Worm (Caenorhabditis elegans) whole organism, L3 larva: ENCODE results near the gene F18A12.7.

Experiments used
- ZK546.5 ChIP-seq: sonication (generic microtip); optimal IDR thresholded peaks from 2 replicates; lab custom pipeline; 2017; ENCODE audit warnings: missing biosample characterization, missing genetic modification characterization
- aly-2 ChIP-seq: fragments of 150-350 bp; optimal IDR thresholded peaks from 2 replicates; lab custom pipeline; 2014; ENCODE audit warnings: missing biosample characterization, missing genetic modification characterization
- ceh-16 ChIP-seq: sonication (generic microtip); optimal IDR thresholded peaks from 2 replicates; lab custom pipeline; 2017; ENCODE audit warnings: missing biosample characterization, missing genetic modification characterization
- ceh-28 ChIP-seq: fragments of 150-350 bp; optimal IDR thresholded peaks from 2 replicates; lab custom pipeline; 2014; ENCODE audit warnings: missing biosample characterization, missing genetic modification reagents, missing genetic modification characterization
- ceh-82 ChIP-seq: fragments of 150-350 bp; optimal IDR thresholded peaks from 2 replicates; lab custom pipeline; 2014; ENCODE audit warnings: missing biosample characterization, missing genetic modification characterization
- ceh-9 ChIP-seq: sonication (generic microtip); optimal IDR thresholded peaks from 2 replicates; lab custom pipeline; 2018; ENCODE audit warnings: missing biosample characterization, missing genetic modification characterization
- daf-12 ChIP-seq: fragments of 150-350 bp; optimal IDR thresholded peaks from 2 replicates; lab custom pipeline; 2014; ENCODE audit warnings: missing biosample characterization, missing genetic modification reagents, missing genetic modification characterization
- egl-27 ChIP-seq: sonication (generic microtip); optimal IDR thresholded peaks from 4 replicates; lab custom pipeline; 2017; ENCODE audit warnings: missing biosample characterization, missing genetic modification reagents, missing genetic modification characterization
- egl-5 ChIP-seq: fragments of 150-350 bp; optimal IDR thresholded peaks from 2 replicates; lab custom pipeline; 2017; ENCODE audit warnings: missing biosample characterization, missing genetic modification reagents, missing genetic modification characterization, inconsistent platforms
- elt-1 ChIP-seq: fragments of 150-350 bp; optimal IDR thresholded peaks from 2 replicates; lab custom pipeline; 2014; ENCODE audit warnings: missing biosample characterization, missing genetic modification characterization
- elt-3 ChIP-seq, 3 experiments: fragments of 150-350 bp in 1 of 3; sonication (generic microtip) in 2 of 3; optimal IDR thresholded peaks; 2 replicates in 2 of 3; 4 replicates in 1 of 3; lab custom pipeline; 2014 to 2017; ENCODE audit warnings: missing biosample characterization in 3 of 3, missing genetic modification characterization in 3 of 3
- fkh-10 ChIP-seq: sonication (generic microtip); optimal IDR thresholded peaks from 2 replicates; lab custom pipeline; 2017; ENCODE audit warnings: missing biosample characterization, missing genetic modification reagents, missing genetic modification characterization
- fos-1 ChIP-seq: fragments of 150-350 bp; optimal IDR thresholded peaks from 2 replicates; lab custom pipeline; 2014; ENCODE audit warnings: missing biosample characterization, missing genetic modification characterization
- hmg-11 ChIP-seq: sonication (generic microtip); optimal IDR thresholded peaks from 2 replicates; lab custom pipeline; 2016; ENCODE audit warnings: missing genetic modification characterization, missing compliant biosample characterization
- jun-1 ChIP-seq: fragments of 150-350 bp; optimal IDR thresholded peaks from 2 replicates; lab custom pipeline; 2014; ENCODE audit warnings: missing biosample characterization, missing genetic modification reagents, missing genetic modification characterization
- lin-15B ChIP-seq: fragments of 150-350 bp; optimal IDR thresholded peaks from 2 replicates; lab custom pipeline; 2014; ENCODE audit warnings: missing biosample characterization, missing genetic modification characterization
- lin-39 ChIP-seq: fragments of 150-350 bp; optimal IDR thresholded peaks from 2 replicates; lab custom pipeline; 2018; ENCODE audit warnings: missing biosample characterization, missing genetic modification reagents, missing genetic modification characterization
- lsy-12 ChIP-seq: sonication (generic microtip); optimal IDR thresholded peaks from 2 replicates; lab custom pipeline; 2016; ENCODE audit warnings: mild to moderate bottlenecking, missing genetic modification characterization, missing compliant biosample characterization
- mdl-1 ChIP-seq: fragments of 150-350 bp; optimal IDR thresholded peaks from 2 replicates; lab custom pipeline; 2014; ENCODE audit warnings: missing biosample characterization, missing genetic modification characterization
- nfya-1 ChIP-seq: sonication (generic microtip); optimal IDR thresholded peaks from 2 replicates; lab custom pipeline; 2017; ENCODE audit warnings: missing genetic modification characterization, mild to moderate bottlenecking, missing compliant biosample characterization, antibody characterized with exemption, moderate library complexity; ENCODE audit not compliant: insufficient read depth
- nhr-11 ChIP-seq: fragments of 150-350 bp; optimal IDR thresholded peaks from 2 replicates; lab custom pipeline; 2014; ENCODE audit warnings: missing biosample characterization, missing genetic modification characterization
- nhr-23 ChIP-seq: fragments of 150-350 bp; optimal IDR thresholded peaks from 2 replicates; lab custom pipeline; 2014; ENCODE audit warnings: missing biosample characterization, missing genetic modification reagents, missing genetic modification characterization
- nhr-237 ChIP-seq: fragments of 150-350 bp; optimal IDR thresholded peaks from 2 replicates; lab custom pipeline; 2014; ENCODE audit warnings: missing biosample characterization, missing genetic modification characterization
- nhr-28 ChIP-seq: fragments of 150-350 bp; optimal IDR thresholded peaks from 2 replicates; lab custom pipeline; 2014; ENCODE audit warnings: missing biosample characterization, missing genetic modification characterization
- nhr-43 ChIP-seq: sonication (generic microtip); optimal IDR thresholded peaks from 2 replicates; lab custom pipeline; 2016; ENCODE audit warnings: mild to moderate bottlenecking, missing genetic modification characterization, missing compliant biosample characterization; ENCODE audit not compliant: poor library complexity, severe bottlenecking
- nhr-67 ChIP-seq: fragments of 150-350 bp; optimal IDR thresholded peaks from 2 replicates; lab custom pipeline; 2014; ENCODE audit warnings: missing biosample characterization, missing genetic modification characterization
- nhr-76 ChIP-seq: fragments of 150-350 bp; sonication (generic microtip); optimal IDR thresholded peaks from 5 replicates; lab custom pipeline; 2014; ENCODE audit warnings: missing biosample characterization, missing genetic modification characterization
- nhr-77 ChIP-seq: fragments of 150-350 bp; optimal IDR thresholded peaks from 2 replicates; lab custom pipeline; 2014; ENCODE audit warnings: missing biosample characterization, missing genetic modification characterization
- pha-4 ChIP-seq: fragments of 150-350 bp; optimal IDR thresholded peaks from 2 replicates; lab custom pipeline; 2014; ENCODE audit warnings: missing biosample characterization, missing genetic modification reagents, missing genetic modification characterization
- pqm-1 ChIP-seq: fragments of 150-350 bp; optimal IDR thresholded peaks from 2 replicates; lab custom pipeline; 2017; ENCODE audit warnings: missing biosample characterization, missing genetic modification characterization, inconsistent platforms
- skn-1 ChIP-seq: fragments of 150-350 bp; optimal IDR thresholded peaks from 2 replicates; lab custom pipeline; 2014; ENCODE audit warnings: missing biosample characterization, missing genetic modification characterization
- snpc-4 ChIP-seq: fragments of 150-350 bp; optimal IDR thresholded peaks from 2 replicates; lab custom pipeline; 2014; ENCODE audit warnings: missing biosample characterization, missing genetic modification characterization
- unc-39 ChIP-seq: sonication (generic microtip); optimal IDR thresholded peaks from 4 replicates; lab custom pipeline; 2017; ENCODE audit warnings: missing biosample characterization, missing genetic modification characterization
- unc-62 ChIP-seq: fragments of 150-350 bp; sonication (generic microtip); optimal IDR thresholded peaks from 4 replicates; lab custom pipeline; 2014; ENCODE audit warnings: missing biosample characterization, missing genetic modification reagents, missing genetic modification characterization
- zag-1 ChIP-seq: fragments of 150-350 bp; optimal IDR thresholded peaks from 2 replicates; lab custom pipeline; 2014; ENCODE audit warnings: missing biosample characterization, missing genetic modification characterization
- ztf-11 ChIP-seq: fragments of 150-350 bp; optimal IDR thresholded peaks from 2 replicates; lab custom pipeline; 2014; ENCODE audit warnings: missing biosample characterization, missing genetic modification characterization

The F18A12.7 gene

DNA sequence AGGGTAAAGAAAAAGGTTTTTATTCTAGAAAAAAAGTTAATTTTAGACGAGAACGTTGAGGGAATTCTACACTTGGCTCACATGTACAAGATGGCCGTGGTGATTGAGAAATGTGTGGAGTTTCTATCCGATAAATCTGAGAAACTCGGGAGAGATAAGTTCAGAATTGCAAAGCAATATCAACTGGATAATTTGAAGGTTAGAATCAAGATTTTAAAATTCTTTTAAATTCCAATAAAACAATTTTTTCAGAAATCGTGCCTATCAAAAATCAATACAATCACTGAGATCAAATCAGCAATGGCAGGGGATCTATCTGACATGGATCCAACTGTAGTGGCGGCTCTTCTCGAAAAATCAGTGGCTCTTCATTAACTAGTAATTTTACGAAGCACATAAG lies 36.0 kb downstream of the F18A12.7 start, which contains the start of gene Y49F6C.2:
Gene Y49F6C.2 (plus strand): TSS at position 301 of the 400 bp plus-strand sequence.
- TF ChIP-seq nhr-11 (tag; lab: Kevin White, UChicago), result no peak
- no peak for TF ChIP-seq zag-1 (tag; lab: Kevin White, UChicago)
- TF ChIP-seq pha-4, result no peak
- no peak for TF ChIP-seq snpc-4 (tag; lab: Kevin White, UChicago)
- TF ChIP-seq unc-62 (GFP tag; lab: Kevin White, UChicago), result no peak
- no peak for TF ChIP-seq ZK546.5
- no peak for TF ChIP-seq nhr-43
- no peak for TF ChIP-seq ceh-82
- TF ChIP-seq elt-1 (tag; lab: Kevin White, UChicago), result no peak
- no peak for TF ChIP-seq nhr-23 (tag; lab: Kevin White, UChicago)
- TF ChIP-seq ceh-16 (tag; lab: Kevin White, UChicago), result no peak

- TF ChIP-seq snpc-4 (tag; lab: Kevin White, UChicago) (no peak), skn-1 (tag; lab: Kevin White, UChicago) (no peak), nfya-1 (no peak), pqm-1 (tag; lab: Kevin White, UChicago) (no peak), jun-1 (no peak), elt-3 (tag; optimal IDR thresholded peaks at IDR 0.05; lab: Kevin White, UChicago) (no peak), unc-39 (no peak), fos-1 (tag; lab: Kevin White, UChicago) (no peak), unc-62 (GFP tag; lab: Kevin White, UChicago) (no peak), nhr-77 (no peak), nhr-11 (tag; lab: Kevin White, UChicago) (no peak), nhr-237 (tag; lab: Kevin White, UChicago) (no peak), nhr-76 (tag; lab: Kevin White, UChicago) (no peak), hmg-11 (tag; lab: Kevin White, UChicago) (no peak), nhr-28 (tag; lab: Kevin White, UChicago) (no peak), pha-4 (no peak), nhr-67 (tag; lab: Kevin White, UChicago) (no peak), lsy-12 (tag; lab: Kevin White, UChicago) (no peak), ceh-28 (tag; lab: Kevin White, UChicago) (no peak), ceh-16 (tag; lab: Kevin White, UChicago) (no peak)
Measured at ce11 chrII:3376789-3377188, 37.5 kb downstream of the F18A12.7 start, which contains the start of gene bath-9. Gene bath-9 (plus strand): TSS chrII:3377089.

- TF ChIP-seq daf-12 (tag; lab: Kevin White, UChicago) (no peak), zag-1 (tag; lab: Kevin White, UChicago) (no peak), ztf-11 (tag; lab: Kevin White, UChicago) (no peak), nhr-28 (tag; lab: Kevin White, UChicago) (no peak), aly-2 (tag; lab: Kevin White, UChicago) (no peak), egl-27 (no peak), egl-5 (no peak), ZK546.5 (no peak), skn-1 (tag; lab: Kevin White, UChicago) (no peak), mdl-1 (no peak), fos-1 (tag; lab: Kevin White, UChicago) (no peak), unc-62 (GFP tag; lab: Kevin White, UChicago) (no peak), lin-15B (tag; lab: Kevin White, UChicago) (no peak), pha-4 (no peak), ceh-9 (tag; lab: Kevin White, UChicago) (no peak), nhr-43 (no peak), nhr-237 (tag; lab: Kevin White, UChicago) (no peak), lin-39 (tag; lab: Kevin White, UChicago) (no peak), ceh-28 (tag; lab: Kevin White, UChicago) (no peak)
- TF ChIP-seq, all 47 proteins: peak for 0
Measured at ce11 chrII:3375302-3375701, 39.0 kb downstream of the F18A12.7 start.

DNA sequence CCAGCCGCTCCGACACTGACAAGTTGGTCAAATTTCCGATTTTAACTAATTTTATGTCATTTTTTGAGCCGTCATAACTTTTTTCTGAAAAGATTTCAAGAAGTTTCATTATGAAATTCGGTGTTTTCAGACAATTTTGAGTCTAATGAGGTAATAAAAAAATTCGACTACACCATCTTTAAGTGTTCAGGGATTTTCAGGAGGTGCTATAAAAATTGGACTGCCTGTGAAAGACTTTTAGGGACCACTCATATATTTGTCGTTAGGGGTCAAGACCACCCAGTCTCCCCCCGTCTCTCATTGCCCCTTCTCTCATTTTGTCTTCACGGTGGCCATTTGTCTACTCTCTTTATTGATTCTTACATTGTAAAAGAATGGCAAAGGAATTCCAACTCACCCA lies 39.5 kb downstream of the F18A12.7 start, which contains the start of gene bath-10:
Gene bath-10 (plus strand): TSS at position 301 of the 400 bp plus-strand sequence.
- no peak for TF ChIP-seq unc-39
- TF ChIP-seq pha-4, result no peak
- no peak for TF ChIP-seq fkh-10 (GFP tag; lab: Kevin White, UChicago)
- TF ChIP-seq hmg-11 (tag; lab: Kevin White, UChicago), result no peak
- no peak for TF ChIP-seq pqm-1 (tag; lab: Kevin White, UChicago)
- no peak for TF ChIP-seq aly-2 (tag; lab: Kevin White, UChicago)
- TF ChIP-seq egl-5, result no peak
